Worm (Caenorhabditis elegans) whole organism, L3 larva: Measurements from ENCODE around the gene tag-342.

Source experiments
- ama-1 ChIP-seq: fragments of 150-350 bp; optimal IDR thresholded peaks from 2 replicates; lab custom pipeline; 2018
- elt-1 ChIP-seq: fragments of 150-350 bp; optimal IDR thresholded peaks from 2 replicates; lab custom pipeline; 2014; ENCODE audit warnings: missing biosample characterization, missing genetic modification characterization
- fos-1 ChIP-seq: fragments of 150-350 bp; optimal IDR thresholded peaks from 2 replicates; lab custom pipeline; 2014; ENCODE audit warnings: missing biosample characterization, missing genetic modification characterization
- nhr-11 ChIP-seq: fragments of 150-350 bp; optimal IDR thresholded peaks from 2 replicates; lab custom pipeline; 2014; ENCODE audit warnings: missing biosample characterization, missing genetic modification characterization
- skn-1 ChIP-seq: fragments of 150-350 bp; optimal IDR thresholded peaks from 2 replicates; lab custom pipeline; 2014; ENCODE audit warnings: missing biosample characterization, missing genetic modification characterization
- tbx-2 ChIP-seq: sonication (generic microtip); optimal IDR thresholded peaks from 2 replicates; lab custom pipeline; 2016; ENCODE audit warnings: mild to moderate bottlenecking, missing genetic modification characterization, missing compliant biosample characterization
- unc-62 ChIP-seq: fragments of 150-350 bp; sonication (generic microtip); optimal IDR thresholded peaks from 4 replicates; lab custom pipeline; 2014; ENCODE audit warnings: missing biosample characterization, missing genetic modification reagents, missing genetic modification characterization
- ztf-11 ChIP-seq: fragments of 150-350 bp; optimal IDR thresholded peaks from 2 replicates; lab custom pipeline; 2014; ENCODE audit warnings: missing biosample characterization, missing genetic modification characterization

- TF ChIP-seq skn-1 (tag; lab: Kevin White, UChicago) = no peak
- TF ChIP-seq unc-62 = no peak
- no peak for TF ChIP-seq ztf-11 (tag; lab: Kevin White, UChicago)
- no peak for TF ChIP-seq elt-1 (tag; lab: Kevin White, UChicago)
- TF ChIP-seq fos-1 (tag; lab: Kevin White, UChicago) = no peak
- no peak for TF ChIP-seq ama-1 (lab: Kevin White, UChicago)
- TF ChIP-seq nhr-11 (tag; lab: Kevin White, UChicago) = no peak
- TF ChIP-seq tbx-2 (tag; lab: Kevin White, UChicago) = no peak
These were observed 2.5 kb upstream of the tag-342 start, which contains the start of gene B0464.9 for ce11 chrIII:9465424-9465823.
